Fruit fly (Drosophila melanogaster) whole organism, embryonic: ENCODE measurements around the gene CG2533.

Experiments used
- Abd-B ChIP-seq: fragments of 200-800 bp; sonication (Bioruptor generic); optimal IDR thresholded peaks from 2 replicates; lab custom pipeline; 2018; ENCODE audit warnings: missing biosample characterization, mild to moderate bottlenecking, missing genetic modification characterization, moderate library complexity
- Asciz ChIP-seq: fragments of 200-800 bp; sonication (Bioruptor generic); optimal IDR thresholded peaks from 2 replicates; lab custom pipeline; 2017; ENCODE audit warnings: missing biosample characterization, mild to moderate bottlenecking, missing genetic modification characterization, missing genetic modification reagents
- Atf-2 ChIP-seq: fragments of 200-800 bp; sonication (Bioruptor generic); optimal IDR thresholded peaks from 2 replicates; lab custom pipeline; 2016; ENCODE audit warnings: missing biosample characterization, missing genetic modification characterization
- B-H2 ChIP-seq: fragments of 200-800 bp; sonication (Bioruptor generic); optimal IDR thresholded peaks from 2 replicates; lab custom pipeline; 2018; ENCODE audit warnings: missing biosample characterization, mild to moderate bottlenecking, missing genetic modification characterization
- Blimp-1 ChIP-seq: fragments of 200-800 bp; sonication (Bioruptor generic); optimal IDR thresholded peaks from 3 replicates; lab custom pipeline; 2018; ENCODE audit warnings: missing biosample characterization, missing genetic modification characterization, mild to moderate bottlenecking, moderate library complexity, missing genetic modification reagents
- CG11085 ChIP-seq: fragments of 200-800 bp; sonication (Bioruptor generic); IDR thresholded peaks from 2 replicates; pipeline ENCODE4 v1.3.6; 2022; ENCODE audit warnings: missing biosample characterization, missing genetic modification characterization
- CG11093 ChIP-seq: fragments of 200-800 bp; sonication (Bioruptor generic); IDR thresholded peaks from 3 replicates; pipeline ENCODE4 v1.3.6; 2022; ENCODE audit warnings: missing biosample characterization, missing genetic modification characterization
- CG15514 ChIP-seq: fragments of 200-800 bp; sonication (Bioruptor generic); optimal IDR thresholded peaks from 3 replicates; lab custom pipeline; 2017; ENCODE audit warnings: missing biosample characterization, missing genetic modification characterization, mild to moderate bottlenecking, moderate library complexity, missing genetic modification reagents
- CG1603 ChIP-seq: fragments of 200-800 bp; sonication (Bioruptor generic); optimal IDR thresholded peaks from 2 replicates; lab custom pipeline; 2019; ENCODE audit warnings: missing biosample characterization, mild to moderate bottlenecking, missing genetic modification characterization, moderate library complexity
- CG16779 ChIP-seq: fragments of 200-800 bp; sonication (Bioruptor generic); IDR thresholded peaks from 2 replicates; pipeline ENCODE4 v1.3.6; 2022; ENCODE audit warnings: missing biosample characterization, missing genetic modification characterization
- CG17568 ChIP-seq: fragments of 200-800 bp; sonication (Bioruptor generic); optimal IDR thresholded peaks from 2 replicates; lab custom pipeline; 2018; ENCODE audit warnings: missing biosample characterization, mild to moderate bottlenecking, missing genetic modification characterization, moderate library complexity
- CG2199 ChIP-seq: fragments of 200-800 bp; sonication (Bioruptor generic); IDR thresholded peaks from 3 replicates; pipeline ENCODE4 v1.3.6; 2022; ENCODE audit warnings: missing biosample characterization, missing genetic modification characterization
- CG42726 ChIP-seq: fragments of 200-800 bp; sonication (Bioruptor generic); IDR thresholded peaks from 2 replicates; pipeline ENCODE4 v1.3.6; 2022; ENCODE audit warnings: missing biosample characterization, missing genetic modification characterization; ENCODE audit not compliant: partially characterized antibody
- CG6813 ChIP-seq: fragments of 200-800 bp; sonication (Bioruptor generic); optimal IDR thresholded peaks from 2 replicates; lab custom pipeline; 2017; ENCODE audit warnings: missing biosample characterization, missing genetic modification characterization, mild to moderate bottlenecking, moderate library complexity, missing genetic modification reagents
- CG7786 ChIP-seq: fragments of 200-800 bp; sonication (Bioruptor generic); optimal IDR thresholded peaks from 2 replicates; lab custom pipeline; 2016; ENCODE audit warnings: missing biosample characterization, missing genetic modification characterization
- CG9437 ChIP-seq: fragments of 200-800 bp; sonication (Bioruptor generic); optimal IDR thresholded peaks from 2 replicates; lab custom pipeline; 2018; ENCODE audit warnings: missing biosample characterization, mild to moderate bottlenecking, missing genetic modification characterization
- CG9727 ChIP-seq: fragments of 200-800 bp; sonication (Bioruptor generic); optimal IDR thresholded peaks from 3 replicates; lab custom pipeline; 2017; ENCODE audit warnings: missing biosample characterization, mild to moderate bottlenecking, missing genetic modification characterization
- CrebB ChIP-seq: fragments of 200-800 bp; sonication (Bioruptor generic); optimal IDR thresholded peaks from 3 replicates; lab custom pipeline; 2018; ENCODE audit warnings: missing biosample characterization, mild to moderate bottlenecking, missing genetic modification characterization
- Dbx ChIP-seq: fragments of 200-800 bp; sonication (Bioruptor generic); IDR thresholded peaks from 3 replicates; pipeline ENCODE4 v1.3.6; 2022; ENCODE audit warnings: missing biosample characterization, missing genetic modification characterization
- Drgx ChIP-seq: fragments of 200-800 bp; sonication (Bioruptor generic); IDR thresholded peaks from 2 replicates; pipeline ENCODE4 v1.3.6; 2022; ENCODE audit warnings: missing biosample characterization, missing genetic modification characterization
- ERR ChIP-seq: fragments of 200-800 bp; sonication (Bioruptor generic); optimal IDR thresholded peaks from 2 replicates; lab custom pipeline; 2016; ENCODE audit warnings: missing biosample characterization, missing genetic modification characterization
- Fer2 ChIP-seq: fragments of 200-800 bp; sonication (Bioruptor generic); optimal IDR thresholded peaks from 2 replicates; lab custom pipeline; 2018; ENCODE audit warnings: missing biosample characterization, mild to moderate bottlenecking, missing genetic modification characterization, moderate library complexity
- H15 ChIP-seq: fragments of 200-800 bp; sonication (Bioruptor generic); IDR thresholded peaks from 3 replicates; pipeline ENCODE4 v1.3.6; 2022; ENCODE audit warnings: missing biosample characterization, missing genetic modification characterization
- H2.0 ChIP-seq: fragments of 200-800 bp; sonication (Bioruptor generic); IDR thresholded peaks from 2 replicates; pipeline ENCODE4 v1.3.6; 2022; ENCODE audit warnings: missing biosample characterization, missing genetic modification characterization
- Hand ChIP-seq: fragments of 200-800 bp; sonication (Bioruptor generic); optimal IDR thresholded peaks from 2 replicates; lab custom pipeline; 2017; ENCODE audit warnings: mild to moderate bottlenecking, missing biosample characterization, missing genetic modification reagents, missing genetic modification characterization
- Hr78 ChIP-seq, 2 experiments: fragments of 200-800 bp in 1 of 2; fragments of >200 bp in 1 of 2; sonication (Bioruptor generic) in 1 of 2; optimal IDR thresholded peaks; 2 replicates each; lab custom pipeline; 2017 to 2019; ENCODE audit warnings: missing biosample characterization in 2 of 2, missing genetic modification characterization in 2 of 2, mild to moderate bottlenecking in 1 of 2, moderate library complexity in 1 of 2
- Jarid2 ChIP-seq: fragments of 200-800 bp; sonication (Bioruptor generic); optimal IDR thresholded peaks from 3 replicates; lab custom pipeline; 2017; ENCODE audit warnings: mild to moderate bottlenecking, missing biosample characterization, missing genetic modification reagents, missing genetic modification characterization
- NC2β ChIP-seq: fragments of 200-800 bp; sonication (Bioruptor generic); optimal IDR thresholded peaks from 2 replicates; lab custom pipeline; 2016; ENCODE audit warnings: missing biosample characterization, missing genetic modification characterization
- Neu2 ChIP-seq: fragments of 200-800 bp; sonication (Bioruptor generic); optimal IDR thresholded peaks from 3 replicates; lab custom pipeline; 2016; ENCODE audit warnings: missing biosample characterization, missing genetic modification characterization, borderline replicate concordance
- Sox102F ChIP-seq: fragments of 200-800 bp; sonication (Bioruptor generic); optimal IDR thresholded peaks from 2 replicates; lab custom pipeline; 2018; ENCODE audit warnings: missing biosample characterization, mild to moderate bottlenecking, missing genetic modification characterization, moderate library complexity
- Stat92E ChIP-seq, 3 experiments: fragments of >200 bp in 2 of 3; fragments of 200-800 bp in 1 of 3; sonication (Bioruptor generic) in 1 of 3; optimal IDR thresholded peaks; 2 replicates each; lab custom pipeline; 2017 to 2019; ENCODE audit warnings: missing biosample characterization in 3 of 3, missing genetic modification characterization in 3 of 3, mild to moderate bottlenecking in 1 of 3, moderate library complexity in 1 of 3
- Xbp1 ChIP-seq: fragments of 200-800 bp; sonication (Bioruptor generic); optimal IDR thresholded peaks from 3 replicates; lab custom pipeline; 2016; ENCODE audit warnings: missing biosample characterization, mild to moderate bottlenecking, missing genetic modification characterization
- ac ChIP-seq: fragments of 200-800 bp; sonication (Bioruptor generic); optimal IDR thresholded peaks from 3 replicates; lab custom pipeline; 2017; ENCODE audit warnings: missing biosample characterization, mild to moderate bottlenecking, missing genetic modification characterization
- br ChIP-seq: fragments of >200 bp; optimal IDR thresholded peaks from 2 replicates; lab custom pipeline; 2017
- crc ChIP-seq: fragments of 200-800 bp; sonication (Bioruptor generic); optimal IDR thresholded peaks from 2 replicates; lab custom pipeline; 2016; ENCODE audit warnings: missing biosample characterization, missing genetic modification characterization
- exex ChIP-seq: fragments of 200-800 bp; sonication (Bioruptor generic); optimal IDR thresholded peaks from 4 replicates; lab custom pipeline; 2018; ENCODE audit warnings: missing biosample characterization, mild to moderate bottlenecking, missing genetic modification characterization, moderate library complexity
- gfzf ChIP-seq: fragments of 200-800 bp; sonication (Bioruptor generic); optimal IDR thresholded peaks from 2 replicates; lab custom pipeline; 2016; ENCODE audit warnings: missing biosample characterization, mild to moderate bottlenecking, missing genetic modification characterization, moderate library complexity
- grau ChIP-seq: fragments of 200-800 bp; optimal IDR thresholded peaks from 3 replicates; lab custom pipeline; 2019; ENCODE audit warnings: missing biosample characterization, mild to moderate bottlenecking, missing genetic modification characterization, moderate library complexity
- lbe ChIP-seq: fragments of 200-800 bp; sonication (Bioruptor generic); optimal IDR thresholded peaks from 2 replicates; lab custom pipeline; 2016; ENCODE audit warnings: missing biosample characterization, mild to moderate bottlenecking, missing genetic modification characterization
- lmd ChIP-seq: fragments of 200-800 bp; sonication (Bioruptor generic); IDR thresholded peaks from 2 replicates; pipeline ENCODE4 v1.3.6; 2022; ENCODE audit warnings: missing biosample characterization, missing genetic modification characterization
- onecut ChIP-seq: fragments of 200-800 bp; sonication (Bioruptor generic); IDR thresholded peaks from 2 replicates; pipeline ENCODE4 v1.3.6; 2022; ENCODE audit warnings: missing biosample characterization, missing genetic modification characterization
- pan ChIP-seq, 4 experiments: fragments of >200 bp in 3 of 4; fragments of 200-800 bp in 1 of 4; sonication (Bioruptor generic) in 1 of 4; optimal IDR thresholded peaks in 3 of 4; IDR thresholded peaks in 1 of 4; 2 replicates each; pipeline versions ENCODE4 v1.3.6 to Lab custom; 2017 to 2022; ENCODE audit warnings: missing biosample characterization in 2 of 4, missing genetic modification characterization in 2 of 4, mixed read lengths in 1 of 4
- pnt ChIP-seq: fragments of 200-800 bp; sonication (Bioruptor generic); optimal IDR thresholded peaks from 3 replicates; lab custom pipeline; 2016; ENCODE audit warnings: missing biosample characterization, missing genetic modification characterization
- ro ChIP-seq: fragments of 200-800 bp; sonication (Bioruptor generic); IDR thresholded peaks from 2 replicates; pipeline ENCODE4 v1.3.6; 2022; ENCODE audit warnings: missing biosample characterization, missing genetic modification characterization
- row ChIP-seq: fragments of 200-800 bp; sonication (Bioruptor generic); IDR thresholded peaks from 3 replicates; pipeline ENCODE4 v1.3.6; 2022; ENCODE audit warnings: missing biosample characterization, missing genetic modification characterization
- schlank ChIP-seq: fragments of 200-800 bp; sonication (Bioruptor generic); optimal IDR thresholded peaks from 2 replicates; lab custom pipeline; 2018; ENCODE audit warnings: missing biosample characterization, mild to moderate bottlenecking, missing genetic modification characterization
- tio ChIP-seq: fragments of 200-800 bp; sonication (Bioruptor generic); optimal IDR thresholded peaks from 2 replicates; lab custom pipeline; 2017; ENCODE audit warnings: missing biosample characterization, missing genetic modification characterization, inconsistent platforms
- ttk ChIP-seq: fragments of 200-800 bp; sonication (Bioruptor generic); IDR thresholded peaks from 2 replicates; pipeline ENCODE4 v2.1.2; 2022; ENCODE audit warnings: missing biosample characterization, missing genetic modification characterization
- vvl ChIP-seq: fragments of 200-800 bp; sonication (Bioruptor generic); IDR thresholded peaks from 2 replicates; pipeline ENCODE4 v1.3.6; 2022; ENCODE audit warnings: missing biosample characterization, missing genetic modification characterization
- zen2 ChIP-seq: fragments of 200-800 bp; sonication (Bioruptor generic); IDR thresholded peaks from 3 replicates; pipeline ENCODE4 v1.3.6; 2022; ENCODE audit warnings: missing biosample characterization, missing genetic modification characterization; ENCODE audit not compliant: partially characterized antibody

The CG2533 gene

DNA sequence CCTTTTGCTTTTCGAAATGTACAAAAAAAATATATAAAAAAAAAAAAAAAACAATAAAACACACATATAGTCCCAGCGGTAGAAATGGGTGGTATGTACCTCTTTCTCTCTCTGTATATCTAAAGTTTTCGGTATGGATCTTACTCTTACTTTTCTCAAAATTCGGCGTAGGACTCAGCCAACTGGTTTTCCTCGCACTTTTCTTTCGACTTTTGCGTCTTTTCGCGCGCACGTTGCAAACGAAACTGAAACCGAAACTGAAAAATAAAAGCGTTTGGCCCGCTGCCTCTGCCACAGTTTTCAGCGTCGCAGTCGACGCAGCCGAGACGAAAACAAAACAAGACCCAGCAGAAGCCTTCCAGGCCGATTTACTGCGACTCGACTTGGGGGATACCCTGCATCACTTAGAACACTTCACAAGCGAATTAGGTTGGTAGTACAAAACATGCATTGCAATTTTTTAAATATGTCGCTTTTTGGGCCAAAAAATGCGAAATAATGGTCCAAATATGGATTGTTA lies 45.5 kb downstream of the CG2533 start, which contains the start of gene CG1572 (continued):
- TF ChIP-seq Drgx (GFP tag; lab: Robert Waterston, UW), result no peak
- no peak for TF ChIP-seq CG17568 (GFP tag; lab: Kevin White, UChicago)
- no peak for TF ChIP-seq CG9437 (GFP tag; lab: Kevin White, UChicago)
- TF ChIP-seq Dbx (GFP tag; lab: Robert Waterston, UW), result peak; percentile 49; the same call in 2 of the 3 replicates
- TF ChIP-seq Neu2 (GFP tag; lab: Kevin White, UChicago), result no peak
- no peak for TF ChIP-seq br (lab: Kevin White, UChicago)
- TF ChIP-seq gfzf, result no peak
- no peak for TF ChIP-seq CG11093 (GFP tag; lab: Robert Waterston, UW)
- TF ChIP-seq H15 (GFP tag; lab: Robert Waterston, UW), result no peak
- no peak for TF ChIP-seq CrebB (tag; lab: Kevin White, UChicago)
- TF ChIP-seq vvl (GFP tag; lab: Robert Waterston, UW), result no peak
- no peak for TF ChIP-seq onecut (GFP tag; lab: Robert Waterston, UW)
- no peak for TF ChIP-seq tio (GFP tag; lab: Kevin White, UChicago)
- no peak for TF ChIP-seq Stat92E (GFP tag; optimal IDR thresholded peaks at IDR 0.05; lab: Kevin White, UChicago)
- no peak for TF ChIP-seq Hr78 (GFP tag; optimal IDR thresholded peaks at IDR 0.05; lab: Kevin White, UChicago)
- TF ChIP-seq crc (GFP tag; lab: Kevin White, UChicago), result no peak
- TF ChIP-seq lbe, result no peak
- no peak for TF ChIP-seq CG9727 (GFP tag; lab: Kevin White, UChicago)
- TF ChIP-seq CG15514 (GFP tag; lab: Kevin White, UChicago), result peak; percentile 20
- TF ChIP-seq Abd-B (GFP tag; lab: Kevin White, UChicago), result no peak
- no peak for TF ChIP-seq exex (tag; lab: Kevin White, UChicago)
- TF ChIP-seq CG11085 (GFP tag; lab: Robert Waterston, UW), result no peak
- TF ChIP-seq grau (tag; lab: Kevin White, UChicago), result no peak
- no peak for TF ChIP-seq ERR (GFP tag; lab: Kevin White, UChicago)
- TF ChIP-seq CG6813 (GFP tag; lab: Kevin White, UChicago), result no peak
- TF ChIP-seq Sox102F (GFP tag; lab: Kevin White, UChicago), result no peak
- TF ChIP-seq ac, result no peak
- TF ChIP-seq NC2β (GFP tag; lab: Kevin White, UChicago), result no peak
- no peak for TF ChIP-seq H2.0 (GFP tag; lab: Robert Waterston, UW)
- TF ChIP-seq CG1603, result no peak
- TF ChIP-seq pnt, result no peak
- TF ChIP-seq CG2199 (GFP tag; lab: Robert Waterston, UW), result no peak
- TF ChIP-seq Jarid2 (GFP tag; lab: Kevin White, UChicago), result peak; percentile 57
- TF ChIP-seq B-H2 (GFP tag; lab: Kevin White, UChicago), result no peak
- no peak for TF ChIP-seq Atf-2 (GFP tag; lab: Kevin White, UChicago)
- peak; percentile 85 for TF ChIP-seq Blimp-1 (GFP tag; lab: Kevin White, UChicago)
- no peak for TF ChIP-seq Hand (GFP tag; lab: Kevin White, UChicago)
- TF ChIP-seq Xbp1 (GFP tag; lab: Kevin White, UChicago), result peak; percentile 14
- TF ChIP-seq lmd (GFP tag; lab: Robert Waterston, UW), result peak; percentile 31; the same call in 1 of the 2 replicates
- TF ChIP-seq CG16779, result no peak
- peak; percentile 78 for TF ChIP-seq row
- no peak for TF ChIP-seq Asciz (GFP tag; lab: Kevin White, UChicago)
- TF ChIP-seq ro (GFP tag; lab: Robert Waterston, UW), result no peak
- TF ChIP-seq CG7786 (GFP tag; lab: Kevin White, UChicago), result no peak
- no peak for TF ChIP-seq ttk (GFP tag; lab: Robert Waterston, UW)
- no peak for TF ChIP-seq Fer2 (tag; lab: Kevin White, UChicago)
- peak; percentile 59; the same call in 1 of the 2 replicates for TF ChIP-seq CG42726 (GFP tag; lab: Robert Waterston, UW)
- no peak for TF ChIP-seq schlank (tag; lab: Kevin White, UChicago)
- no peak for TF ChIP-seq zen2
- no peak for TF ChIP-seq pan (optimal IDR thresholded peaks at IDR 0.05; lab: Kevin White, UChicago)
- TF ChIP-seq pan (GFP tag; optimal IDR thresholded peaks at IDR 0.05 in 1 of 2, IDR thresholded peaks at IDR 0.05 in 1 of 2), result no peak
